Fruit fly (Drosophila melanogaster) whole organism, prepupa: ENCODE data around the gene DIP-epsilon.

Experiments
- Blimp-1 ChIP-seq: fragments of 200-800 bp; sonication (Bioruptor generic); optimal IDR thresholded peaks from 3 replicates; lab custom pipeline; 2017; ENCODE audit warnings: missing biosample characterization, missing genetic modification characterization, mild to moderate bottlenecking, moderate library complexity, missing genetic modification reagents
- CG34406 ChIP-seq: fragments of 200-800 bp; sonication (Bioruptor generic); optimal IDR thresholded peaks from 3 replicates; lab custom pipeline; 2016; ENCODE audit warnings: missing biosample characterization, missing genetic modification characterization

DNA sequence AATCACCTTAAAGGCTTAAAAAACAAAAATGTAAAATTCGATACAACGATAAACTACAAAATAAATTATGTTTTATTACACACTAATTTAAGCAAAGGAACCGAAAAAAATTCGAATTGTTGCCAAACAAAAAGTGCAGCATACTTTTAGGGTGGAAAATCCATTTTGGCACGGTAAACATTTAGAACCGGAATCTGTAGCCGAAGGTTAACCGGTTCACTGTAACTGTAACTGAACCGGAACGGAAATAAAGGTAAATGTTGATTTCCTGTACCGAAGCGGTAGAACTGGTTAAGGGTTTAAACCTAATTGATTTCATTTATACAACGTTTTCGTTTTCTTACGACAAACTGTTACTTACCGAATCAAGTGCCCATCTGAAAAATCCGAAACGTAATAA, 44.2 kb downstream of the DIP-epsilon start:
- TF ChIP-seq CG34406 (GFP tag; lab: Kevin White, UChicago) (no peak), Blimp-1 (GFP tag; lab: Kevin White, UChicago) (no peak)
